Worm (Caenorhabditis elegans): Measurements from ENCODE around the gene grl-3.

Gene grl-3

ce11 chrV:11410902-11411561 is at the start of gene grl-3, which contains the start of gene K03B8.8:
grl-3 (plus strand) TSS chrV:11411511.
K03B8.8 (minus strand) TSS chrV:11411002.
- no peak for TF ChIP-seq hlh-11 (tag; optimal IDR thresholded peaks at IDR 0.05)
- TF ChIP-seq rbr-2 (tag; optimal IDR thresholded peaks at IDR 0.05): no peak
- TF ChIP-seq nhr-28 (tag; optimal IDR thresholded peaks at IDR 0.05): peak; percentile 20
- no peak for TF ChIP-seq lin-15B (tag; optimal IDR thresholded peaks at IDR 0.05)

DNA sequence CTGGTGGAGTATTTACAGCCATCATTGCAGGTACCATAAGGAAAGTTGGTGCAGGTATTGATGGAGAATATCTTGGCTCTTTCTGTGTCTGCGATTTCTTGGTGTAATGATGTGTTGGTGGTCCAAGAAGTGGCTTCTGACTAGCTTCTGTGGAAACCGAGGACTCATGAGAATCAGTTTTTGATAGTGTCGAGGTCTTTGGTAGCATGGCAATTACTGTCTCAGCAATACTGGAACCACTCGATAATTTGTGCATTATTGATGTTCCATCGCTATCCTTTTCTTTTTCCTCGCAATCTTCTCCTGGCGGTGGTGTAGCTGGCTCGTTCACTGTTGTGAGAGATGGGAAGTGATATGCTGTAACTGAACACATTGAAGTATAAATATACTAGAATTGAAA is 47.7 kb upstream of the grl-3 start:
- TF ChIP-seq attf-4 (tag; optimal IDR thresholded peaks at IDR 0.05) (no peak), mxl-3 (GFP tag; optimal IDR thresholded peaks at IDR 0.05) (no peak), unc-39 (tag; optimal IDR thresholded peaks at IDR 0.05) (no peak), ceh-28 (tag; optimal IDR thresholded peaks at IDR 0.05) (no peak), egl-43 (GFP tag; IDR thresholded peaks at IDR 0.05) (no peak), mxl-2 (GFP tag; conservative IDR thresholded peaks at IDR 0.05) (no peak), ceh-62 (tag; optimal IDR thresholded peaks at IDR 0.05) (no peak), dmd-6 (GFP tag; IDR thresholded peaks at IDR 0.05) (no peak), daf-19 (GFP tag; conservative IDR thresholded peaks at IDR 0.05) (no peak), rbr-2 (tag; optimal IDR thresholded peaks at IDR 0.05) (no peak), hif-1 (tag; optimal IDR thresholded peaks at IDR 0.05) (no peak), snpc-4 (tag; optimal IDR thresholded peaks at IDR 0.05) (no peak), aha-1 (tag) (peak; percentile 92), unc-62 (GFP tag; optimal IDR thresholded peaks at IDR 0.05 in 1 of 2) (peak in 1 of 2 experiments; percentile 57), unc-62 (tag; optimal IDR thresholded peaks at IDR 0.05) (no peak)

- TF ChIP-seq pha-4 (GFP tag; IDR thresholded peaks at IDR 0.05) (no peak), pha-4 (tag; optimal IDR thresholded peaks at IDR 0.05) (no peak), aha-1 (tag) (peak; percentile 75)
Measured at ce11 chrV:11366129-11366528, 45.2 kb upstream of the grl-3 start, which contains the start of gene dop-5. dop-5 (minus strand) TSS chrV:11366229.

DNA sequence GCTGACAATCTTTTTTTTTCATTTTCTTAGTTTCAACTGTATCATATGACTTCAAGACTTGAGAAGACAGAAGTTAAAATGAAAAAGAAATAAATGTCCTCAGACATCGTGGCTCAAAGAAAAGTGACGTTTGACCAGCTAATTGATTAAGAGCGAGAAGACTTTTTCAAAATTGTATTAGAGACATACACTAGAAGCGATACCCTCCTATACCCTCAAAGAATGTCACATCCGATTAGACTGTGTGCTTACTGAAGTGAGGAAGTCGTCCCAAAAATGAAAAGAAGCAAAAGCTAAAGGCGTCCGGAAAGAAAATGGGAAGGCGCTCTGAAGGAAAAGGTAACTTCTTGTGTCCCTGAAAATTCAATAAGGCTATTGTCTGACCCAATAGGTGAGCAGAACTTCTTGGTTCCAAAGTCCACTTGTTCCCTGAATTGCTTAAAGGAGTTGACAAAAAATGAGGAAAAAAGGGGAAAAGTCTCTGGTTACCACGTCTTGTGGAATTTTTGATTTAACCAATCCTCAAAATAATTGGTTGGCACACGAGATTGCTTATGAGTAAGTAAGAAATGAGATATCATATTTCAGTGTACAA is 38.9 kb upstream of the grl-3 start:
- TF ChIP-seq ztf-11 (tag; optimal IDR thresholded peaks at IDR 0.05) (no peak), nhr-102 (tag; optimal IDR thresholded peaks at IDR 0.05) (no peak), aha-1 (tag) (peak; percentile 91)

ce11 chrV:11373918-11374317 is 37.4 kb upstream of the grl-3 start:
- TF ChIP-seq tag-97 (GFP tag; IDR thresholded peaks at IDR 0.05) (no peak), madf-5 (GFP tag; IDR thresholded peaks at IDR 0.05) (no peak), hlh-30 (tag; optimal IDR thresholded peaks at IDR 0.05; ENCODE audit: insufficient read depth) (no peak), hmg-1.1 (GFP tag; IDR thresholded peaks at IDR 0.05) (no peak), pha-4 (GFP tag; IDR thresholded peaks at IDR 0.05) (no peak), pha-4 (tag; optimal IDR thresholded peaks at IDR 0.05) (no peak), nhr-102 (tag; optimal IDR thresholded peaks at IDR 0.05) (no peak), lir-3 (tag; optimal IDR thresholded peaks at IDR 0.05) (no peak), F49E8.2 (tag; optimal IDR thresholded peaks at IDR 0.05; ENCODE audit: borderline replicate concordance) (no peak), daf-12 (tag; optimal IDR thresholded peaks at IDR 0.05) (no peak), ztf-11 (tag; optimal IDR thresholded peaks at IDR 0.05) (no peak), T20F7.1 (GFP tag; optimal IDR thresholded peaks at IDR 0.05) (no peak), egl-43 (GFP tag; IDR thresholded peaks at IDR 0.05) (no peak), zfp-3 (GFP tag; conservative IDR thresholded peaks at IDR 0.05) (no peak), arid-1 (GFP tag; conservative IDR thresholded peaks at IDR 0.05) (no peak), lin-1 (GFP tag; IDR thresholded peaks at IDR 0.05) (no peak)
